Worm (Caenorhabditis elegans): ENCODE measurements around the gene mrpl-49.
A peak's percentile ranks its signal among the peaks of the same experiment; 100 is the strongest.

mrpl-49 gene

ce11 chrV:12744979-12745378, 16.5 kb downstream of the mrpl-49 start, which contains the start of gene C15C8.7:
TSS of gene C15C8.7 (minus strand) at chrV:12745050.
- no peak for TF ChIP-seq arid-1 (GFP tag; conservative IDR thresholded peaks at IDR 0.05)
- no peak for TF ChIP-seq set-16 (GFP tag; IDR thresholded peaks at IDR 0.05)
- TF ChIP-seq fkh-10 (GFP tag; optimal IDR thresholded peaks at IDR 0.05): no peak
- TF ChIP-seq unc-39 (tag; optimal IDR thresholded peaks at IDR 0.05): no peak
- no peak for TF ChIP-seq Y105C5A.15 (GFP tag; IDR thresholded peaks at IDR 0.05)
- TF ChIP-seq ceh-82 (tag; optimal IDR thresholded peaks at IDR 0.05): no peak
- TF ChIP-seq T26A8.4 (GFP tag; IDR thresholded peaks at IDR 0.05): no peak
- TF ChIP-seq egl-43 (GFP tag; IDR thresholded peaks at IDR 0.05): no peak
- no peak for TF ChIP-seq lir-3 (tag; optimal IDR thresholded peaks at IDR 0.05)
- TF ChIP-seq rbr-2 (tag; optimal IDR thresholded peaks at IDR 0.05): no peak
- TF ChIP-seq ceh-32 (tag; optimal IDR thresholded peaks at IDR 0.05; ENCODE audit: poor library complexity): no peak
- TF ChIP-seq mes-2 (tag; optimal IDR thresholded peaks at IDR 0.05; ENCODE audit: poor library complexity, severe bottlenecking): no peak
- TF ChIP-seq dve-1 (tag; optimal IDR thresholded peaks at IDR 0.05; ENCODE audit: insufficient read depth): peak; percentile 58
- TF ChIP-seq nhr-11 (tag; optimal IDR thresholded peaks at IDR 0.05): no peak
- TF ChIP-seq nhr-237 (tag; optimal IDR thresholded peaks at IDR 0.05): no peak
- peak; percentile 1 for TF ChIP-seq mep-1 (tag; optimal IDR thresholded peaks at IDR 0.05)
- TF ChIP-seq tag-97 (GFP tag; IDR thresholded peaks at IDR 0.05): no peak
- TF ChIP-seq ceh-20 (GFP tag; IDR thresholded peaks at IDR 0.05): no peak
- TF ChIP-seq F26F4.8 (GFP tag; conservative IDR thresholded peaks at IDR 0.05): no peak
- TF ChIP-seq attf-4 (tag; optimal IDR thresholded peaks at IDR 0.05): no peak
- TF ChIP-seq ama-1 (optimal IDR thresholded peaks at IDR 0.05): peak; percentile 9
- peak; percentile 77 for TF ChIP-seq aha-1 (tag)
- TF ChIP-seq jun-1 (tag; optimal IDR thresholded peaks at IDR 0.05): no peak
- TF ChIP-seq skn-1 (tag; optimal IDR thresholded peaks at IDR 0.05): no peak
- TF ChIP-seq daf-8 (GFP tag; IDR thresholded peaks at IDR 0.05): no peak
- no peak for TF ChIP-seq nhr-48 (tag; optimal IDR thresholded peaks at IDR 0.05)
- no peak for TF ChIP-seq T20F7.1 (GFP tag; optimal IDR thresholded peaks at IDR 0.05)
- TF ChIP-seq pha-4 (GFP tag; IDR thresholded peaks at IDR 0.05): no peak
- no peak for TF ChIP-seq pha-4 (tag; optimal IDR thresholded peaks at IDR 0.05)
- TF ChIP-seq dmd-8 (GFP tag; IDR thresholded peaks at IDR 0.05): no peak
- no peak for TF ChIP-seq zag-1 (tag; optimal IDR thresholded peaks at IDR 0.05)
- TF ChIP-seq nhr-25 (tag; optimal IDR thresholded peaks at IDR 0.05; ENCODE audit: borderline replicate concordance, insufficient read depth): no peak
- no peak for TF ChIP-seq hlh-30 (tag; optimal IDR thresholded peaks at IDR 0.05; ENCODE audit: insufficient read depth)
- no peak for TF ChIP-seq duxl-1 (tag; optimal IDR thresholded peaks at IDR 0.05; ENCODE audit: poor library complexity)
- peak; percentile 84 for TF ChIP-seq pqm-1 (tag; optimal IDR thresholded peaks at IDR 0.05)
- no peak for TF ChIP-seq madf-9 (GFP tag; conservative IDR thresholded peaks at IDR 0.05)
- no peak for TF ChIP-seq lin-13 (GFP tag; optimal IDR thresholded peaks at IDR 0.05)
- TF ChIP-seq daf-19 (GFP tag; conservative IDR thresholded peaks at IDR 0.05): no peak
- no peak for TF ChIP-seq ztf-7 (tag; optimal IDR thresholded peaks at IDR 0.05)
- no peak for TF ChIP-seq nhr-76 (tag; optimal IDR thresholded peaks at IDR 0.05)
- TF ChIP-seq dmd-6 (GFP tag; IDR thresholded peaks at IDR 0.05): peak; percentile 46; the same call in 1 of the 2 replicates
- TF ChIP-seq fos-1 (tag; optimal IDR thresholded peaks at IDR 0.05): no peak
- TF ChIP-seq mdt-29 (GFP tag; IDR thresholded peaks at IDR 0.05): no peak
- no peak for TF ChIP-seq lin-15B (tag; optimal IDR thresholded peaks at IDR 0.05)
- TF ChIP-seq F37D6.2 (tag; optimal IDR thresholded peaks at IDR 0.05): no peak
- no peak for TF ChIP-seq mxl-3 (GFP tag; optimal IDR thresholded peaks at IDR 0.05)
- no peak for TF ChIP-seq cey-2 (tag; optimal IDR thresholded peaks at IDR 0.05; ENCODE audit: borderline replicate concordance, insufficient read depth)
- no peak for TF ChIP-seq snpc-4 (tag; optimal IDR thresholded peaks at IDR 0.05)
- TF ChIP-seq lin-38 (GFP tag; IDR thresholded peaks at IDR 0.05): no peak
- peak; percentile 37 for TF ChIP-seq nhr-28 (tag; optimal IDR thresholded peaks at IDR 0.05)
- TF ChIP-seq php-3 (GFP tag; IDR thresholded peaks at IDR 0.05): 0 out of 2 replicates have a peak, but pooled peaks have one; percentile 28
- no peak for TF ChIP-seq lin-1 (GFP tag; IDR thresholded peaks at IDR 0.05)
- no peak for TF ChIP-seq F10B5.3 (tag; optimal IDR thresholded peaks at IDR 0.05)
